Fruit fly (Drosophila melanogaster) whole organism, embryonic: ENCODE measurements around the gene Bgb.

ENCODE experiments used
- Atf-2 ChIP-seq: fragments of 200-800 bp; sonication (Bioruptor generic); optimal IDR thresholded peaks from 2 replicates; lab custom pipeline; 2016; ENCODE audit warnings: missing biosample characterization, missing genetic modification characterization
- CG10321 ChIP-seq: fragments of 200-800 bp; sonication (Bioruptor generic); IDR thresholded peaks from 2 replicates; pipeline ENCODE4 v1.3.6; 2022; ENCODE audit warnings: missing biosample characterization, missing genetic modification characterization
- CG11504 ChIP-seq: fragments of 200-800 bp; sonication (Bioruptor generic); optimal IDR thresholded peaks from 3 replicates; lab custom pipeline; 2019; ENCODE audit warnings: missing biosample characterization, mild to moderate bottlenecking, missing genetic modification characterization, moderate library complexity
- CG12155 ChIP-seq: fragments of 200-800 bp; sonication (Bioruptor generic); optimal IDR thresholded peaks from 3 replicates; lab custom pipeline; 2016; ENCODE audit warnings: missing biosample characterization, missing genetic modification characterization
- CG14667 ChIP-seq: fragments of 200-800 bp; sonication (Bioruptor generic); IDR thresholded peaks from 2 replicates; pipeline ENCODE4 v1.3.6; 2022; ENCODE audit warnings: missing biosample characterization, missing genetic modification characterization
- CG16813 ChIP-seq: fragments of 200-800 bp; sonication (Bioruptor generic); IDR thresholded peaks from 3 replicates; pipeline ENCODE4 v1.3.6; 2022; ENCODE audit warnings: missing biosample characterization, missing genetic modification characterization; ENCODE audit not compliant: partially characterized antibody
- CG17361 ChIP-seq: fragments of 200-800 bp; sonication (Bioruptor generic); IDR thresholded peaks from 3 replicates; pipeline ENCODE4 v1.3.6; 2022; ENCODE audit warnings: missing biosample characterization, missing genetic modification characterization
- CG17385 ChIP-seq: fragments of 200-800 bp; sonication (Bioruptor generic); optimal IDR thresholded peaks from 3 replicates; lab custom pipeline; 2018; ENCODE audit warnings: missing biosample characterization, mild to moderate bottlenecking, missing genetic modification characterization
- CG2202 ChIP-seq: fragments of 200-800 bp; sonication (Bioruptor generic); optimal IDR thresholded peaks from 2 replicates; lab custom pipeline; 2018; ENCODE audit warnings: missing biosample characterization, mild to moderate bottlenecking, missing genetic modification characterization
- CG2889 ChIP-seq: fragments of 200-800 bp; sonication (Bioruptor generic); IDR thresholded peaks from 3 replicates; pipeline ENCODE4 v1.3.6; 2022; ENCODE audit warnings: missing biosample characterization, missing genetic modification characterization
- CG32532 ChIP-seq: fragments of 200-800 bp; sonication (Bioruptor generic); IDR thresholded peaks from 2 replicates; pipeline ENCODE4 v1.3.6; 2022; ENCODE audit warnings: missing biosample characterization, missing genetic modification characterization
- CG4328 ChIP-seq: fragments of 200-800 bp; sonication (Bioruptor generic); optimal IDR thresholded peaks from 3 replicates; lab custom pipeline; 2017; ENCODE audit warnings: missing biosample characterization, missing genetic modification reagents, missing genetic modification characterization
- CG7928 ChIP-seq: fragments of 200-800 bp; sonication (Bioruptor generic); optimal IDR thresholded peaks from 2 replicates; lab custom pipeline; 2017; ENCODE audit warnings: missing biosample characterization, mild to moderate bottlenecking, missing genetic modification characterization
- Dip2 ChIP-seq: fragments of 200-800 bp; sonication (Bioruptor generic); IDR thresholded peaks from 2 replicates; pipeline ENCODE4 v1.3.6; 2022; ENCODE audit warnings: missing biosample characterization, missing genetic modification characterization
- HHEX ChIP-seq: fragments of 200-800 bp; sonication (Bioruptor generic); optimal IDR thresholded peaks from 3 replicates; lab custom pipeline; 2017; ENCODE audit warnings: missing biosample characterization, mild to moderate bottlenecking, missing genetic modification characterization, missing genetic modification reagents
- HLH54F ChIP-seq: fragments of 200-800 bp; sonication (Bioruptor generic); optimal IDR thresholded peaks from 3 replicates; lab custom pipeline; 2016; ENCODE audit warnings: missing biosample characterization, missing genetic modification characterization
- HLHmδ ChIP-seq: fragments of 200-800 bp; sonication (Bioruptor generic); optimal IDR thresholded peaks from 2 replicates; lab custom pipeline; 2018; ENCODE audit warnings: missing biosample characterization, mild to moderate bottlenecking, missing genetic modification characterization, moderate library complexity
- HmgD ChIP-seq: fragments of 200-800 bp; sonication (Bioruptor generic); optimal IDR thresholded peaks from 3 replicates; lab custom pipeline; 2016; ENCODE audit warnings: missing biosample characterization, missing genetic modification characterization
- Hr39 ChIP-seq: fragments of >200 bp; optimal IDR thresholded peaks from 2 replicates; lab custom pipeline; 2017
- Kr ChIP-seq: fragments of 200-800 bp; sonication (Bioruptor generic); optimal IDR thresholded peaks from 2 replicates; lab custom pipeline; 2017; ENCODE audit warnings: missing biosample characterization, mild to moderate bottlenecking, missing genetic modification characterization
- NK7.1 ChIP-seq: fragments of 200-800 bp; sonication (Bioruptor generic); optimal IDR thresholded peaks from 3 replicates; lab custom pipeline; 2016; ENCODE audit warnings: missing biosample characterization, missing genetic modification characterization
- Pdp1 ChIP-seq, 2 experiments: fragments of 200-800 bp; sonication (Bioruptor generic); optimal IDR thresholded peaks; 3 replicates each; lab custom pipeline; 2016; ENCODE audit warnings: missing biosample characterization in 2 of 2, missing genetic modification characterization in 2 of 2, mild to moderate bottlenecking in 1 of 2, moderate library complexity in 1 of 2
- Sox102F ChIP-seq: fragments of 200-800 bp; sonication (Bioruptor generic); optimal IDR thresholded peaks from 2 replicates; lab custom pipeline; 2018; ENCODE audit warnings: missing biosample characterization, mild to moderate bottlenecking, missing genetic modification characterization, moderate library complexity
- Sry-δ ChIP-seq: fragments of 200-800 bp; sonication (Bioruptor generic); optimal IDR thresholded peaks from 2 replicates; lab custom pipeline; 2016; ENCODE audit warnings: missing biosample characterization, missing genetic modification characterization
- ara ChIP-seq: fragments of 200-800 bp; sonication (Bioruptor generic); IDR thresholded peaks from 2 replicates; pipeline ENCODE4 v1.3.6; 2022; ENCODE audit warnings: missing biosample characterization, missing genetic modification characterization
- bbx ChIP-seq: fragments of 200-800 bp; sonication (Bioruptor generic); IDR thresholded peaks from 2 replicates; pipeline ENCODE4 v1.3.6; 2022; ENCODE audit warnings: missing biosample characterization, missing genetic modification characterization; ENCODE audit not compliant: partially characterized antibody
- bsh ChIP-seq, 2 experiments: fragments of 200-800 bp; sonication (Bioruptor generic); optimal IDR thresholded peaks; 2 replicates each; lab custom pipeline; 2017 to 2018; ENCODE audit warnings: mild to moderate bottlenecking in 2 of 2, missing biosample characterization in 2 of 2, missing genetic modification characterization in 2 of 2, moderate library complexity in 1 of 2
- cad ChIP-seq: fragments of >200 bp; optimal IDR thresholded peaks from 2 replicates; lab custom pipeline; 2017; ENCODE audit warnings: missing biosample characterization, missing genetic modification characterization
- chif ChIP-seq, 2 experiments: fragments of 200-800 bp; sonication (Bioruptor generic); optimal IDR thresholded peaks; 3 replicates each; lab custom pipeline; 2016; ENCODE audit warnings: missing biosample characterization in 2 of 2, missing genetic modification characterization in 2 of 2
- dati ChIP-seq: fragments of 200-800 bp; sonication (Bioruptor generic); IDR thresholded peaks from 2 replicates; pipeline ENCODE4 v1.3.6; 2022; ENCODE audit warnings: missing biosample characterization, missing genetic modification characterization
- dm ChIP-seq: fragments of 200-800 bp; sonication (Bioruptor generic); optimal IDR thresholded peaks from 3 replicates; lab custom pipeline; 2016; ENCODE audit warnings: missing biosample characterization, missing genetic modification characterization
- emc ChIP-seq: fragments of 200-800 bp; sonication (Bioruptor generic); optimal IDR thresholded peaks from 2 replicates; lab custom pipeline; 2016; ENCODE audit warnings: missing biosample characterization, missing genetic modification characterization
- esg ChIP-seq: fragments of 200-800 bp; sonication (Bioruptor generic); conservative IDR thresholded peaks from 2 replicates; pipeline ENCODE4 v1.3.6; 2022; ENCODE audit warnings: missing biosample characterization, missing genetic modification characterization
- eve ChIP-seq, 2 experiments: fragments of >200 bp; optimal IDR thresholded peaks; 2 replicates each; lab custom pipeline; 2017; ENCODE audit warnings: missing biosample characterization in 2 of 2, missing genetic modification characterization in 2 of 2
- gsb-n ChIP-seq: fragments of 200-800 bp; sonication (Bioruptor generic); optimal IDR thresholded peaks from 3 replicates; lab custom pipeline; 2018; ENCODE audit warnings: missing biosample characterization, mild to moderate bottlenecking, missing genetic modification characterization
- kay ChIP-seq: fragments of 200-800 bp; sonication (Bioruptor generic); optimal IDR thresholded peaks from 2 replicates; lab custom pipeline; 2016; ENCODE audit warnings: missing biosample characterization, missing genetic modification characterization
- klu ChIP-seq: fragments of 200-800 bp; sonication (Bioruptor generic); IDR thresholded peaks from 2 replicates; pipeline ENCODE4 v1.3.6; 2022; ENCODE audit warnings: missing biosample characterization, missing genetic modification characterization
- knrl ChIP-seq: fragments of 200-800 bp; sonication (Bioruptor generic); IDR thresholded peaks from 3 replicates; pipeline ENCODE4 v1.3.6; 2022; ENCODE audit warnings: missing biosample characterization, missing genetic modification characterization; ENCODE audit not compliant: partially characterized antibody
- lbe ChIP-seq: fragments of 200-800 bp; sonication (Bioruptor generic); optimal IDR thresholded peaks from 2 replicates; lab custom pipeline; 2016; ENCODE audit warnings: missing biosample characterization, mild to moderate bottlenecking, missing genetic modification characterization
- mam ChIP-seq: fragments of 200-800 bp; sonication (Bioruptor generic); optimal IDR thresholded peaks from 3 replicates; lab custom pipeline; 2016; ENCODE audit warnings: missing biosample characterization, missing genetic modification characterization
- otp ChIP-seq: fragments of 200-800 bp; sonication (Bioruptor generic); IDR thresholded peaks from 3 replicates; pipeline ENCODE4, ENCODE4 v1.3.6; 2022; ENCODE audit warnings: missing biosample characterization, missing genetic modification characterization
- pum ChIP-seq: fragments of 200-800 bp; sonication (Bioruptor generic); optimal IDR thresholded peaks from 2 replicates; lab custom pipeline; 2016; ENCODE audit warnings: missing biosample characterization, missing genetic modification characterization
- ranshi ChIP-seq: fragments of 200-800 bp; sonication (Bioruptor generic); IDR thresholded peaks from 2 replicates; pipeline ENCODE4 v1.3.6; 2022; ENCODE audit warnings: missing biosample characterization, missing genetic modification characterization
- scrt ChIP-seq: fragments of 200-800 bp; sonication (Bioruptor generic); optimal IDR thresholded peaks from 2 replicates; lab custom pipeline; 2018; ENCODE audit warnings: missing biosample characterization, mild to moderate bottlenecking, missing genetic modification characterization, moderate library complexity
- sisA ChIP-seq: fragments of 200-800 bp; sonication (Bioruptor generic); IDR thresholded peaks from 2 replicates; pipeline ENCODE4 v1.3.6; 2022; ENCODE audit warnings: missing biosample characterization, missing genetic modification characterization
- so ChIP-seq: fragments of 200-800 bp; sonication (Bioruptor generic); IDR thresholded peaks from 3 replicates; pipeline ENCODE4 v1.3.6; 2022; ENCODE audit warnings: missing biosample characterization, missing genetic modification characterization
- sqz ChIP-seq: fragments of 200-800 bp; sonication (Bioruptor generic); optimal IDR thresholded peaks from 3 replicates; lab custom pipeline; 2018; ENCODE audit warnings: missing biosample characterization, mild to moderate bottlenecking, missing genetic modification characterization
- sr ChIP-seq: fragments of 200-800 bp; sonication (Bioruptor generic); IDR thresholded peaks from 3 replicates; pipeline ENCODE4 v1.3.6; 2022; ENCODE audit warnings: missing biosample characterization, missing genetic modification characterization
- unpg ChIP-seq: fragments of 200-800 bp; sonication (Bioruptor generic); optimal IDR thresholded peaks from 3 replicates; lab custom pipeline; 2018; ENCODE audit warnings: missing biosample characterization, mild to moderate bottlenecking, missing genetic modification characterization, moderate library complexity
- usp ChIP-seq: fragments of >200 bp; optimal IDR thresholded peaks from 2 replicates; lab custom pipeline; 2017; ENCODE audit warnings: missing biosample characterization, missing genetic modification characterization
- vfl ChIP-seq: fragments of 200-800 bp; sonication (Bioruptor generic); optimal IDR thresholded peaks from 2 replicates; lab custom pipeline; 2016; ENCODE audit warnings: missing biosample characterization, missing genetic modification characterization

The Bgb gene

dm6 chr3L:1644920-1645567, 5.5 kb downstream of the Bgb start, which contains the start of the genes alphaCOP and CG13919 (continued):
- TF ChIP-seq HLHmδ (GFP tag; lab: Kevin White, UChicago): no peak
- peak; percentile 83 for TF ChIP-seq CG10321 (GFP tag; lab: Robert Waterston, UW)
- TF ChIP-seq CG17361 (GFP tag; lab: Robert Waterston, UW): peak; percentile 98
- TF ChIP-seq HHEX: peak; percentile 94
- TF ChIP-seq usp (GFP tag; lab: Kevin White, UChicago): no peak
- TF ChIP-seq CG4328 (GFP tag; lab: Kevin White, UChicago): peak; percentile 85
- TF ChIP-seq CG2889 (GFP tag; lab: Robert Waterston, UW): peak; percentile 98
- TF ChIP-seq Sox102F (GFP tag; lab: Kevin White, UChicago): peak; percentile 98
- TF ChIP-seq NK7.1 (GFP tag; lab: Kevin White, UChicago): peak; percentile 91
- peak; percentile 97 for TF ChIP-seq CG32532 (GFP tag; lab: Robert Waterston, UW)
- TF ChIP-seq Sry-δ (GFP tag; lab: Kevin White, UChicago): peak; percentile 54
- peak; percentile 92 for TF ChIP-seq sisA (GFP tag; lab: Robert Waterston, UW)
- TF ChIP-seq Hr39 (lab: Kevin White, UChicago): peak; percentile 23
- peak; percentile 82 for TF ChIP-seq dm (GFP tag; lab: Kevin White, UChicago)
- peak; percentile 96 for TF ChIP-seq ara (GFP tag; lab: Robert Waterston, UW)
- peak; percentile 86 to 98 for TF ChIP-seq bsh (GFP tag; optimal IDR thresholded peaks at IDR 0.05; lab: Kevin White, UChicago)
- peak; percentile 43; the same call in 1 of the 3 replicates for TF ChIP-seq knrl (GFP tag; lab: Robert Waterston, UW)
- peak; percentile 56; the same call in 2 of the 3 replicates for TF ChIP-seq sr (GFP tag; lab: Robert Waterston, UW)
- TF ChIP-seq CG12155 (GFP tag; lab: Kevin White, UChicago): peak; percentile 96
- peak; percentile 98 for TF ChIP-seq otp (GFP tag; lab: Robert Waterston, UW)
- peak; percentile 83 for TF ChIP-seq scrt (GFP tag; lab: Kevin White, UChicago)
- peak; percentile 95 for TF ChIP-seq mam
- TF ChIP-seq esg (GFP tag; lab: Robert Waterston, UW): peak; percentile 98
- TF ChIP-seq dati (GFP tag; lab: Robert Waterston, UW): peak; percentile 88
- peak; percentile 89 for TF ChIP-seq klu (GFP tag; lab: Robert Waterston, UW)
- peak; percentile 53 for TF ChIP-seq Dip2 (GFP tag; lab: Robert Waterston, UW)
- TF ChIP-seq HmgD: peak; percentile 70
- TF ChIP-seq so: peak; percentile 97
- TF ChIP-seq pum: peak; percentile 91
- TF ChIP-seq Pdp1 (GFP tag; optimal IDR thresholded peaks at IDR 0.05; lab: Kevin White, UChicago): peak; percentile 93 to 96
- peak; percentile 95 for TF ChIP-seq CG2202
- peak; percentile 92 for TF ChIP-seq CG11504 (tag; lab: Kevin White, UChicago)
- no peak for TF ChIP-seq cad
- peak; percentile 89 for TF ChIP-seq Atf-2
- peak; percentile 96 for TF ChIP-seq lbe (GFP tag; lab: Kevin White, UChicago)
- TF ChIP-seq bbx (GFP tag; lab: Robert Waterston, UW): no peak
- peak; percentile 95 for TF ChIP-seq CG14667 (GFP tag; lab: Robert Waterston, UW)
- TF ChIP-seq vfl: peak; percentile 94
- TF ChIP-seq gsb-n (tag; lab: Kevin White, UChicago): peak; percentile 97
- TF ChIP-seq chif (GFP tag; optimal IDR thresholded peaks at IDR 0.05; lab: Kevin White, UChicago): peak; percentile 91 to 96
- TF ChIP-seq sqz (GFP tag; lab: Kevin White, UChicago): no peak
- TF ChIP-seq unpg (GFP tag; lab: Kevin White, UChicago): peak; percentile 98
- TF ChIP-seq Kr (GFP tag; lab: Kevin White, UChicago): no peak
- peak; percentile 99 for TF ChIP-seq CG17385
- TF ChIP-seq emc: peak; percentile 65
- TF ChIP-seq CG7928 (GFP tag; lab: Kevin White, UChicago): peak; percentile 64
- TF ChIP-seq HLH54F (GFP tag; lab: Kevin White, UChicago): peak; percentile 93
- peak; percentile 85; the same call in 1 of the 2 replicates for TF ChIP-seq ranshi (GFP tag; lab: Robert Waterston, UW)
- peak; percentile 91 for TF ChIP-seq kay (GFP tag; lab: Kevin White, UChicago)
- no peak for TF ChIP-seq eve (GFP tag; optimal IDR thresholded peaks at IDR 0.05; lab: Kevin White, UChicago)
- 0 out of 3 replicates have a peak, but pooled peaks have one; percentile 9 for TF ChIP-seq CG16813
